Worm (Caenorhabditis elegans) whole organism, early embryonic: ENCODE measurements around the gene srlf-1.

Source experiments
- B0310.2 ChIP-seq: sonication (generic microtip); optimal IDR thresholded peaks from 2 replicates; lab custom pipeline; 2016; ENCODE audit warnings: mild to moderate bottlenecking, missing genetic modification characterization, missing compliant biosample characterization
- F13C5.2 ChIP-seq: sonication (generic microtip); optimal IDR thresholded peaks from 2 replicates; lab custom pipeline; 2017; ENCODE audit warnings: mild to moderate bottlenecking, missing genetic modification characterization, inconsistent platforms, missing compliant biosample characterization
- ama-1 ChIP-seq: fragments of 150-350 bp; optimal IDR thresholded peaks from 2 replicates; lab custom pipeline; 2014
- ceh-36 ChIP-seq: sonication (generic microtip); optimal IDR thresholded peaks from 2 replicates; lab custom pipeline; 2016; ENCODE audit warnings: missing genetic modification characterization, inconsistent platforms, missing compliant biosample characterization
- flt-1 ChIP-seq: fragments of 200-800 bp; sonication (Bioruptor generic); IDR thresholded peaks from 2 replicates; pipeline ENCODE4 v1.3.6; 2022; ENCODE audit warnings: missing genetic modification characterization, missing compliant biosample characterization
- hmbx-1 ChIP-seq: sonication (generic microtip); optimal IDR thresholded peaks from 2 replicates; lab custom pipeline; 2016; ENCODE audit warnings: mild to moderate bottlenecking, missing genetic modification characterization, missing compliant biosample characterization
- hmg-4 ChIP-seq: fragments of 200-800 bp; sonication (Bioruptor generic); optimal IDR thresholded peaks from 2 replicates; lab custom pipeline; 2018; ENCODE audit warnings: mild to moderate bottlenecking, missing genetic modification characterization, missing compliant biosample characterization
- scrt-1 ChIP-seq: fragments of 200-800 bp; sonication (Bioruptor generic); IDR thresholded peaks from 2 replicates; pipeline ENCODE4 v1.3.6; 2022; ENCODE audit warnings: missing genetic modification characterization, missing compliant biosample characterization
- sea-1 ChIP-seq: fragments of 200-800 bp; sonication (Bioruptor generic); conservative IDR thresholded peaks from 2 replicates; pipeline ENCODE4 v1.3.6; 2022; ENCODE audit warnings: missing genetic modification characterization, missing compliant biosample characterization
- tbx-37 ChIP-seq: fragments of 200-800 bp; sonication (Bioruptor generic); conservative IDR thresholded peaks from 2 replicates; pipeline ENCODE4 v1.3.6; 2022; ENCODE audit warnings: missing genetic modification reagents, missing genetic modification characterization, missing compliant biosample characterization
- tra-4 ChIP-seq: sonication (generic microtip); optimal IDR thresholded peaks from 2 replicates; lab custom pipeline; 2017; ENCODE audit warnings: missing genetic modification characterization, missing compliant biosample characterization

DNA sequence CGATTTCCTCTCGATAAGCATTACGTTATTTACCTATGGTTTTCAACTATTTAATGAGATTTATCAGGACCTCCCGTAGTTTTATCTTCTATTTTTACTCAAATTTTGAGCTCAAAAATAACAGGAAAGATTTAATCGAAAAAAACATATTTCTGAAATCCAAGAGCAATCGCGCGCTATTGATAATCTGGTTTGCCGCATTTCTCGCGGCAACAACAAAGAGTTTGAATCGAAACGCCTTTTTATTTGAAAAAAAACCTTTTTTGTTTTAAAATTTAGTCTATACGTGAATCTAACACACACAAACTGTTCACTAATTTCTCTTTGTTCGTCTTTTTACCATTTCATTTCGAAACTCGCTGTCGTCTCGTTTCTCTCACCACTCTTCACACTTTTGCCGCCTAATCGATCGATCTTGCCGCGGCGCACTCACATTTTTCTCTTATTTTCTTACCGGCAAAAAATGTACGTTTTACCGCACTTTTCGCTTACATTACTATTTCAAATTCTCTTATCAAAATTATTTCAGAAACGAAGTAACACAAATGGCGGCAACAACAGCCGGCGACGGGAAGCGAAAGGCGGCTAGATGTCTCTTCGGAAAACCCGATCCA lies 25.9 kb downstream of the srlf-1 start, which contains the start of gene cki-2:
- TF ChIP-seq tra-4 (tag; lab: Kevin White, UChicago) (no peak), ceh-36 (tag; lab: Kevin White, UChicago) (no peak), ama-1 (no peak), flt-1 (GFP tag; lab: Robert Waterston, UW) (no peak), F13C5.2 (tag; lab: Kevin White, UChicago) (no peak), B0310.2 (tag; lab: Kevin White, UChicago) (no peak), tbx-37 (GFP tag; lab: Robert Waterston, UW) (no peak), scrt-1 (GFP tag; lab: Robert Waterston, UW) (no peak), hmbx-1 (no peak), hmg-4 (no peak), sea-1 (no peak)
